Worm (Caenorhabditis elegans) whole organism, L1 larva: Measurements from ENCODE around the gene E04D5.4.

ENCODE experiments used
- C16A3.4 ChIP-seq: fragments of 150-350 bp; optimal IDR thresholded peaks from 2 replicates; lab custom pipeline; 2014; ENCODE audit warnings: missing biosample characterization, missing genetic modification characterization
- elt-2 ChIP-seq: sonication (generic microtip); optimal IDR thresholded peaks from 2 replicates; lab custom pipeline; 2016; ENCODE audit warnings: missing genetic modification characterization, mild to moderate bottlenecking, inconsistent platforms, missing compliant biosample characterization, missing genetic modification reagents
- fos-1 ChIP-seq: fragments of 150-350 bp; optimal IDR thresholded peaks from 2 replicates; lab custom pipeline; 2014; ENCODE audit warnings: missing biosample characterization, missing genetic modification characterization

E04D5.4 gene

ce11 chrII:10490329-10490728 lies 50.3 kb downstream of the E04D5.4 start, which contains the start of gene clec-61:
Gene clec-61 (minus strand): TSS chrII:10490537.
- TF ChIP-seq fos-1: no peak
- peak; percentile 13 for TF ChIP-seq elt-2 (tag; lab: Kevin White, UChicago)
- TF ChIP-seq C16A3.4 (tag; lab: Kevin White, UChicago): no peak
- TF ChIP-seq, all 84 proteins: peak for 1
